Worm (Caenorhabditis elegans) whole organism, midembryonic: ENCODE data around the gene cup-15.

ENCODE experiments used
- T22C8.4 ChIP-seq: fragments of 200-800 bp; sonication (Bioruptor generic); IDR thresholded peaks from 2 replicates; pipeline ENCODE4 v1.3.6; 2022; ENCODE audit warnings: missing genetic modification characterization, missing compliant biosample characterization
- cog-1 ChIP-seq: sonication (generic microtip); optimal IDR thresholded peaks from 2 replicates; lab custom pipeline; 2016; ENCODE audit warnings: missing genetic modification characterization, missing compliant biosample characterization
- flt-1 ChIP-seq: fragments of 200-800 bp; sonication (Bioruptor generic); IDR thresholded peaks from 2 replicates; pipeline ENCODE4 v1.3.6; 2022; ENCODE audit warnings: missing genetic modification characterization, missing compliant biosample characterization
- klf-2 ChIP-seq: fragments of 200-800 bp; sonication (Bioruptor generic); conservative IDR thresholded peaks from 2 replicates; pipeline ENCODE4 v1.3.6; 2022; ENCODE audit warnings: missing genetic modification reagents, missing genetic modification characterization, missing compliant biosample characterization
- med-1 ChIP-seq: sonication (generic microtip); optimal IDR thresholded peaks from 2 replicates; lab custom pipeline; 2017; ENCODE audit warnings: missing genetic modification characterization, mild to moderate bottlenecking, missing compliant biosample characterization, antibody characterized with exemption, missing genetic modification reagents; ENCODE audit not compliant: insufficient read depth
- ref-1 ChIP-seq: fragments of 200-800 bp; sonication (Bioruptor generic); conservative IDR thresholded peaks from 2 replicates; pipeline ENCODE4 v1.3.6; 2022; ENCODE audit warnings: missing genetic modification reagents, missing genetic modification characterization, missing compliant biosample characterization
- tab-1 ChIP-seq: fragments of 200-800 bp; sonication (Bioruptor generic); IDR thresholded peaks from 2 replicates; pipeline ENCODE4 v1.3.6; 2022; ENCODE audit warnings: missing genetic modification characterization, missing compliant biosample characterization
- ztf-23 ChIP-seq: fragments of 200-800 bp; sonication (Bioruptor generic); IDR thresholded peaks from 2 replicates; pipeline ENCODE4 v1.3.6; 2022; ENCODE audit warnings: missing genetic modification reagents, missing genetic modification characterization, missing compliant biosample characterization
- ztf-29 ChIP-seq: fragments of 200-800 bp; sonication (Bioruptor generic); IDR thresholded peaks from 2 replicates; pipeline ENCODE4 v1.3.6; 2022; ENCODE audit warnings: missing genetic modification reagents, missing genetic modification characterization, missing compliant biosample characterization

cup-15 gene

ce11 chrII:9356723-9357122, 3.9 kb downstream of the cup-15 start:
- TF ChIP-seq cog-1 (peak; percentile 27), T22C8.4 (GFP tag; lab: Robert Waterston, UW) (no peak)

- no peak for TF ChIP-seq ztf-23 (GFP tag; lab: Robert Waterston, UW)
- no peak for TF ChIP-seq ref-1 (GFP tag; lab: Robert Waterston, UW)
- no peak for TF ChIP-seq ztf-29 (GFP tag; lab: Robert Waterston, UW)
- no peak for TF ChIP-seq cog-1
- TF ChIP-seq T22C8.4 (GFP tag; lab: Robert Waterston, UW): no peak
- TF ChIP-seq tab-1 (GFP tag; lab: Robert Waterston, UW): no peak
- TF ChIP-seq med-1 (GFP tag; lab: Kevin White, UChicago): no peak
- no peak for TF ChIP-seq klf-2 (GFP tag; lab: Robert Waterston, UW)
- no peak for TF ChIP-seq flt-1 (GFP tag; lab: Robert Waterston, UW)
Measured at ce11 chrII:9358230-9358629, 5.4 kb downstream of the cup-15 start, which contains the start of gene mel-11. mel-11 (plus strand) TSS chrII:9358530.

ce11 chrII:9362249-9362648, 9.4 kb downstream of the cup-15 start:
- TF ChIP-seq flt-1 (GFP tag; lab: Robert Waterston, UW) (no peak), tab-1 (GFP tag; lab: Robert Waterston, UW) (no peak), med-1 (GFP tag; lab: Kevin White, UChicago) (no peak), cog-1 (no peak), klf-2 (GFP tag; lab: Robert Waterston, UW) (no peak), T22C8.4 (GFP tag; lab: Robert Waterston, UW) (no peak), ztf-29 (GFP tag; lab: Robert Waterston, UW) (no peak)

- no peak for TF ChIP-seq ztf-23 (GFP tag; lab: Robert Waterston, UW)
- no peak for TF ChIP-seq tab-1 (GFP tag; lab: Robert Waterston, UW)
- no peak for TF ChIP-seq flt-1 (GFP tag; lab: Robert Waterston, UW)
- TF ChIP-seq T22C8.4 (GFP tag; lab: Robert Waterston, UW): 0 out of 2 replicates have a peak, but pooled peaks have one; percentile 6
- no peak for TF ChIP-seq ref-1 (GFP tag; lab: Robert Waterston, UW)
- TF ChIP-seq klf-2 (GFP tag; lab: Robert Waterston, UW): no peak
Measured at ce11 chrII:9369394-9369793, 16.6 kb downstream of the cup-15 start.

- TF ChIP-seq cog-1: no peak
- TF ChIP-seq tab-1 (GFP tag; lab: Robert Waterston, UW): no peak
- no peak for TF ChIP-seq flt-1 (GFP tag; lab: Robert Waterston, UW)
- no peak for TF ChIP-seq ztf-23 (GFP tag; lab: Robert Waterston, UW)
- TF ChIP-seq T22C8.4 (GFP tag; lab: Robert Waterston, UW): no peak
- no peak for TF ChIP-seq ref-1 (GFP tag; lab: Robert Waterston, UW)
- no peak for TF ChIP-seq klf-2 (GFP tag; lab: Robert Waterston, UW)
- no peak for TF ChIP-seq med-1 (GFP tag; lab: Kevin White, UChicago)
- no peak for TF ChIP-seq ztf-29 (GFP tag; lab: Robert Waterston, UW)
Measured at ce11 chrII:9372393-9372792, 19.6 kb downstream of the cup-15 start, which contains the start of gene C06C3.3. C06C3.3 (minus strand) TSS chrII:9372493.

ce11 chrII:9372991-9373390, 20.2 kb downstream of the cup-15 start, which contains the start of gene C06C3.4:
C06C3.4 (plus strand) TSS chrII:9373291.
- TF ChIP-seq ref-1 (GFP tag; lab: Robert Waterston, UW): no peak
- TF ChIP-seq T22C8.4 (GFP tag; lab: Robert Waterston, UW): no peak
- no peak for TF ChIP-seq ztf-29 (GFP tag; lab: Robert Waterston, UW)
- no peak for TF ChIP-seq klf-2 (GFP tag; lab: Robert Waterston, UW)
- no peak for TF ChIP-seq flt-1 (GFP tag; lab: Robert Waterston, UW)
- no peak for TF ChIP-seq ztf-23 (GFP tag; lab: Robert Waterston, UW)
- no peak for TF ChIP-seq cog-1
- TF ChIP-seq tab-1 (GFP tag; lab: Robert Waterston, UW): no peak
- no peak for TF ChIP-seq med-1 (GFP tag; lab: Kevin White, UChicago)

ce11 chrII:9374807-9375206, 22.0 kb downstream of the cup-15 start, which contains the start of gene C06C3.12:
C06C3.12 (plus strand) TSS chrII:9375107.
- TF ChIP-seq cog-1: no peak
- TF ChIP-seq flt-1 (GFP tag; lab: Robert Waterston, UW): no peak
- TF ChIP-seq klf-2 (GFP tag; lab: Robert Waterston, UW): no peak
- no peak for TF ChIP-seq ref-1 (GFP tag; lab: Robert Waterston, UW)
- TF ChIP-seq T22C8.4 (GFP tag; lab: Robert Waterston, UW): no peak
- no peak for TF ChIP-seq med-1 (GFP tag; lab: Kevin White, UChicago)
- TF ChIP-seq tab-1 (GFP tag; lab: Robert Waterston, UW): no peak
- TF ChIP-seq ztf-23 (GFP tag; lab: Robert Waterston, UW): no peak
- no peak for TF ChIP-seq ztf-29 (GFP tag; lab: Robert Waterston, UW)

ce11 chrII:9377158-9377557, 24.4 kb downstream of the cup-15 start, which contains the start of gene C06C3.10:
C06C3.10 (minus strand) TSS chrII:9377258.
- TF ChIP-seq med-1 (GFP tag; lab: Kevin White, UChicago) (no peak), tab-1 (GFP tag; lab: Robert Waterston, UW) (no peak), flt-1 (GFP tag; lab: Robert Waterston, UW) (no peak)

ce11 chrII:9378174-9378573, 25.4 kb downstream of the cup-15 start:
- TF ChIP-seq flt-1 (GFP tag; lab: Robert Waterston, UW) (no peak), ztf-29 (GFP tag; lab: Robert Waterston, UW) (no peak), tab-1 (GFP tag; lab: Robert Waterston, UW) (no peak), ref-1 (GFP tag; lab: Robert Waterston, UW) (no peak), med-1 (GFP tag; lab: Kevin White, UChicago) (no peak), ztf-23 (GFP tag; lab: Robert Waterston, UW) (no peak), T22C8.4 (GFP tag; lab: Robert Waterston, UW) (no peak), cog-1 (no peak), klf-2 (GFP tag; lab: Robert Waterston, UW) (no peak)
